Worm (Caenorhabditis elegans): Measurements from ENCODE around the gene C42C1.9.

ce11 chrIV:12301161-12301560 is 11.9 kb downstream of the C42C1.9 start, which contains the start of gene oac-59:
- TF ChIP-seq flt-1 (GFP tag; IDR thresholded peaks at IDR 0.05) (no peak), ama-1 (optimal IDR thresholded peaks at IDR 0.05) (no peak), ceh-13 (GFP tag; optimal IDR thresholded peaks at IDR 0.05) (no peak), hmg-4 (GFP tag; optimal IDR thresholded peaks at IDR 0.05) (no peak), ets-7 (tag; optimal IDR thresholded peaks at IDR 0.05) (no peak), pes-1 (GFP tag; IDR thresholded peaks at IDR 0.05) (no peak), tbx-11 (GFP tag; IDR thresholded peaks at IDR 0.05) (no peak), aly-1 (tag; optimal IDR thresholded peaks at IDR 0.05) (no peak), F13C5.2 (tag; optimal IDR thresholded peaks at IDR 0.05) (no peak), scrt-1 (GFP tag; IDR thresholded peaks at IDR 0.05) (no peak), B0310.2 (tag; optimal IDR thresholded peaks at IDR 0.05) (no peak)
